Fruit fly (Drosophila melanogaster) S2 (cell line): ENCODE data around the gene yrt.

Experiments
- CG8478 ChIP-seq: fragments of >200 bp; optimal IDR thresholded peaks from 2 replicates; lab custom pipeline; 2018
- CTCF ChIP-seq, 2 experiments: fragments of >200 bp; optimal IDR thresholded peaks; 2 replicates each; lab custom pipeline; 2018

- no peak for TF ChIP-seq CG8478 (lab: Kevin White, UChicago)
- TF ChIP-seq CTCF (optimal IDR thresholded peaks at IDR 0.05; lab: Kevin White, UChicago) = no peak
Measured at dm6 chr3R:13465705-13466608, 31.2 kb upstream of the yrt start.
